Worm (Caenorhabditis elegans) whole organism, early embryonic: ENCODE results near the gene bath-46.

Source experiments
- B0310.2 ChIP-seq: sonication (generic microtip); optimal IDR thresholded peaks from 2 replicates; lab custom pipeline; 2016; ENCODE audit warnings: mild to moderate bottlenecking, missing genetic modification characterization, missing compliant biosample characterization
- ama-1 ChIP-seq: fragments of 150-350 bp; optimal IDR thresholded peaks from 2 replicates; lab custom pipeline; 2014
- ceh-13 ChIP-seq: fragments of 200-800 bp; sonication (Bioruptor generic); optimal IDR thresholded peaks from 2 replicates; lab custom pipeline; 2018; ENCODE audit warnings: mild to moderate bottlenecking, missing genetic modification characterization, missing compliant biosample characterization
- ceh-36 ChIP-seq: sonication (generic microtip); optimal IDR thresholded peaks from 2 replicates; lab custom pipeline; 2016; ENCODE audit warnings: missing genetic modification characterization, inconsistent platforms, missing compliant biosample characterization
- flt-1 ChIP-seq: fragments of 200-800 bp; sonication (Bioruptor generic); IDR thresholded peaks from 2 replicates; pipeline ENCODE4 v1.3.6; 2022; ENCODE audit warnings: missing genetic modification characterization, missing compliant biosample characterization
- hmbx-1 ChIP-seq: sonication (generic microtip); optimal IDR thresholded peaks from 2 replicates; lab custom pipeline; 2016; ENCODE audit warnings: mild to moderate bottlenecking, missing genetic modification characterization, missing compliant biosample characterization
- hnd-1 ChIP-seq: sonication (generic microtip); optimal IDR thresholded peaks from 2 replicates; lab custom pipeline; 2016; ENCODE audit warnings: missing genetic modification characterization, missing compliant biosample characterization
- scrt-1 ChIP-seq: fragments of 200-800 bp; sonication (Bioruptor generic); IDR thresholded peaks from 2 replicates; pipeline ENCODE4 v1.3.6; 2022; ENCODE audit warnings: missing genetic modification characterization, missing compliant biosample characterization
- tbx-11 ChIP-seq: fragments of 200-800 bp; sonication (Bioruptor generic); IDR thresholded peaks from 2 replicates; pipeline ENCODE4 v1.3.6; 2022; ENCODE audit warnings: missing genetic modification characterization, missing compliant biosample characterization
- tbx-37 ChIP-seq: fragments of 200-800 bp; sonication (Bioruptor generic); conservative IDR thresholded peaks from 2 replicates; pipeline ENCODE4 v1.3.6; 2022; ENCODE audit warnings: missing genetic modification reagents, missing genetic modification characterization, missing compliant biosample characterization
- tra-4 ChIP-seq: sonication (generic microtip); optimal IDR thresholded peaks from 2 replicates; lab custom pipeline; 2017; ENCODE audit warnings: missing genetic modification characterization, missing compliant biosample characterization

- TF ChIP-seq B0310.2 (tag; lab: Kevin White, UChicago) (no peak), ama-1 (no peak), ceh-36 (tag; lab: Kevin White, UChicago) (no peak), hnd-1 (tag; lab: Kevin White, UChicago) (no peak), ceh-13 (GFP tag; lab: Kevin White, UChicago) (no peak), flt-1 (GFP tag; lab: Robert Waterston, UW) (no peak), scrt-1 (GFP tag; lab: Robert Waterston, UW) (no peak), hmbx-1 (tag; lab: Kevin White, UChicago) (no peak), tbx-37 (GFP tag; lab: Robert Waterston, UW) (no peak), tra-4 (no peak), tbx-11 (GFP tag; lab: Robert Waterston, UW) (no peak)
Observed at ce11 chrII:1625666-1626065, 28.0 kb downstream of the bath-46 start, which contains the start of gene C08E3.14.
